Worm (Caenorhabditis elegans): ENCODE measurements around the gene spp-22.

DNA sequence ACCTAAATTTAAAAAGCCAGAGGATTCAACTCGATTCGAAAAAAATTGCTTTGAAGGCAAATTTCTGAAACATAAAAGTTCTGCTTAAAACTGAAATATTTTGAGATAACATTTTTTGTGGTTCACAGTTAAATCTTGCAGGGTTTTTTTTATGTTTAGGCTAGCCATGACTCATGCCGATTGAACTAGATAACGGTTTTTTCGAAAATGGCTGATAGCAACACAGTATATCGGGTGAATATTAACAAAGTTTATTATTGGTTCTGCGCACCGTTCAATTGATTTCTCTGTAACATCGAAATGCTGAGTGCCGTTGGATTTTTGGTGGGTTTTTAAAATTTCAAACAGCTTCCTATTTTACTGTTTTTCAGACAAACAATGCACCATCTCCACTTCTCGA lies 34.2 kb upstream of the spp-22 start, which contains the start of gene F43E12.1:
- TF ChIP-seq gmeb-2 (tag; optimal IDR thresholded peaks at IDR 0.05) (no peak), unc-3 (GFP tag; conservative IDR thresholded peaks at IDR 0.05) (no peak), unc-3 (tag; optimal IDR thresholded peaks at IDR 0.05) (no peak), elt-2 (tag; optimal IDR thresholded peaks at IDR 0.05) (no peak), ets-4 (tag; optimal IDR thresholded peaks at IDR 0.05) (no peak), F13H6.1 (tag; optimal IDR thresholded peaks at IDR 0.05) (no peak), ceh-2 (tag; optimal IDR thresholded peaks at IDR 0.05) (no peak), rnt-1 (tag; optimal IDR thresholded peaks at IDR 0.05) (no peak), elt-4 (tag; optimal IDR thresholded peaks at IDR 0.05) (no peak)

Measured in whole organism, late embryonic.